Worm (Caenorhabditis elegans) whole organism, dauer: Measurements from ENCODE around the gene nhr-270.

Experiments
- unc-62 ChIP-seq: sonication (generic microtip); optimal IDR thresholded peaks from 2 replicates; lab custom pipeline; 2017; ENCODE audit warnings: missing biosample characterization, missing genetic modification reagents, missing genetic modification characterization

Gene nhr-270

ce11 chrV:802726-803125, 1.8 kb downstream of the nhr-270 start:
- no peak for TF ChIP-seq unc-62 (GFP tag; lab: Kevin White, UChicago)

ce11 chrV:801555-802060, 2.9 kb downstream of the nhr-270 start:
- TF ChIP-seq unc-62 (GFP tag; lab: Kevin White, UChicago), result no peak

- TF ChIP-seq unc-62 (GFP tag; lab: Kevin White, UChicago), result no peak
These were observed 4.3 kb downstream of the nhr-270 start for ce11 chrV:800271-800670.

- TF ChIP-seq unc-62 (GFP tag; lab: Kevin White, UChicago), result no peak
These were observed 7.3 kb downstream of the nhr-270 start for ce11 chrV:797241-797640.

- TF ChIP-seq unc-62 (GFP tag; lab: Kevin White, UChicago), result no peak
These were observed 10.4 kb downstream of the nhr-270 start for ce11 chrV:794092-794491.

ce11 chrV:782432-782831, 22.1 kb downstream of the nhr-270 start, which contains the start of gene srab-16:
srab-16 (plus strand) TSS chrV:782732.
- no peak for TF ChIP-seq unc-62 (GFP tag; lab: Kevin White, UChicago)

- no peak for TF ChIP-seq unc-62 (GFP tag; lab: Kevin White, UChicago)
These were observed 24.5 kb downstream of the nhr-270 start, which contains the start of gene srbc-60 for ce11 chrV:779999-780398. srbc-60 (plus strand) TSS chrV:780299.

- no peak for TF ChIP-seq unc-62 (GFP tag; lab: Kevin White, UChicago)
These were observed 26.2 kb downstream of the nhr-270 start, which contains the start of gene srbc-59 for ce11 chrV:778339-778738. srbc-59 (plus strand) TSS chrV:778639.

- no peak for TF ChIP-seq unc-62 (GFP tag; lab: Kevin White, UChicago)
These were observed 27.3 kb downstream of the nhr-270 start, which contains the start of gene R09E12.9 for ce11 chrV:777285-777684. R09E12.9 (plus strand) TSS chrV:777600.

- TF ChIP-seq unc-62 (GFP tag; lab: Kevin White, UChicago), result no peak
These were observed 29.6 kb downstream of the nhr-270 start, which contains the start of gene srbc-58 for ce11 chrV:774875-775359. srbc-58 (plus strand) TSS chrV:774995.

ce11 chrV:774341-774740, 30.2 kb downstream of the nhr-270 start:
- no peak for TF ChIP-seq unc-62 (GFP tag; lab: Kevin White, UChicago)

ce11 chrV:773256-773655, 31.3 kb downstream of the nhr-270 start, which contains the start of gene sti-1:
sti-1 (plus strand) TSS chrV:773518.
- no peak for TF ChIP-seq unc-62 (GFP tag; lab: Kevin White, UChicago)

- TF ChIP-seq unc-62 (GFP tag; lab: Kevin White, UChicago), result no peak
These were observed 32.3 kb downstream of the nhr-270 start for ce11 chrV:772210-772609.

ce11 chrV:764732-765131, 39.8 kb downstream of the nhr-270 start, which contains the start of gene str-238:
str-238 (plus strand) TSS chrV:765032.
- TF ChIP-seq unc-62 (GFP tag; lab: Kevin White, UChicago), result no peak

- TF ChIP-seq unc-62 (GFP tag; lab: Kevin White, UChicago), result no peak
These were observed 42.2 kb downstream of the nhr-270 start, which contains the start of gene srp-2 for ce11 chrV:762340-762739. srp-2 (plus strand) TSS chrV:762640.

ce11 chrV:761882-762281, 42.7 kb downstream of the nhr-270 start, which contains the start of gene C05E4.12:
C05E4.12 (minus strand) TSS chrV:761982.
- TF ChIP-seq unc-62 (GFP tag; lab: Kevin White, UChicago), result no peak

ce11 chrV:761235-761634, 43.3 kb downstream of the nhr-270 start, which contains the start of gene C05E4.15:
C05E4.15 (minus strand) TSS chrV:761335.
- TF ChIP-seq unc-62 (GFP tag; lab: Kevin White, UChicago), result no peak
